Fruit fly (Drosophila melanogaster) whole organism, embryonic: ENCODE measurements around the gene CG15914.
A peak's percentile ranks its signal among the peaks of the same experiment; 100 is the strongest.

Source experiments
- Atf6 ChIP-seq: fragments of 200-800 bp; sonication (Bioruptor generic); IDR thresholded peaks from 2 replicates; pipeline ENCODE4 v1.3.6; 2022; ENCODE audit warnings: missing biosample characterization, missing genetic modification characterization
- CG10147 ChIP-seq: fragments of 200-800 bp; sonication (Bioruptor generic); optimal IDR thresholded peaks from 2 replicates; lab custom pipeline; 2019; ENCODE audit warnings: missing biosample characterization, mild to moderate bottlenecking, missing genetic modification characterization, moderate library complexity
- CG10565 ChIP-seq: fragments of 200-800 bp; sonication (Bioruptor generic); optimal IDR thresholded peaks from 3 replicates; lab custom pipeline; 2016; ENCODE audit warnings: missing biosample characterization, mild to moderate bottlenecking, missing genetic modification characterization
- CG11247 ChIP-seq: fragments of 200-800 bp; sonication (Bioruptor generic); IDR thresholded peaks from 2 replicates; pipeline ENCODE4 v1.3.6; 2022; ENCODE audit warnings: missing biosample characterization, missing genetic modification characterization
- CG13424 ChIP-seq: fragments of 200-800 bp; sonication (Bioruptor generic); optimal IDR thresholded peaks from 2 replicates; lab custom pipeline; 2019; ENCODE audit warnings: missing biosample characterization, mild to moderate bottlenecking, missing genetic modification characterization, moderate library complexity
- CG15073 ChIP-seq: fragments of 200-800 bp; sonication (Bioruptor generic); optimal IDR thresholded peaks from 2 replicates; lab custom pipeline; 2016; ENCODE audit warnings: missing biosample characterization, missing genetic modification characterization
- CG15514 ChIP-seq: fragments of 200-800 bp; sonication (Bioruptor generic); optimal IDR thresholded peaks from 3 replicates; lab custom pipeline; 2017; ENCODE audit warnings: missing biosample characterization, missing genetic modification characterization, mild to moderate bottlenecking, moderate library complexity, missing genetic modification reagents
- CG17361 ChIP-seq: fragments of 200-800 bp; sonication (Bioruptor generic); IDR thresholded peaks from 3 replicates; pipeline ENCODE4 v1.3.6; 2022; ENCODE audit warnings: missing biosample characterization, missing genetic modification characterization
- CG2120 ChIP-seq: fragments of 200-800 bp; sonication (Bioruptor generic); optimal IDR thresholded peaks from 3 replicates; lab custom pipeline; 2016; ENCODE audit warnings: missing biosample characterization, missing genetic modification characterization
- CG2199 ChIP-seq: fragments of 200-800 bp; sonication (Bioruptor generic); IDR thresholded peaks from 3 replicates; pipeline ENCODE4 v1.3.6; 2022; ENCODE audit warnings: missing biosample characterization, missing genetic modification characterization
- CG34224 ChIP-seq: fragments of 200-800 bp; sonication (Bioruptor generic); IDR thresholded peaks from 3 replicates; pipeline ENCODE4 v1.3.6; 2022; ENCODE audit warnings: missing biosample characterization, missing genetic modification characterization; ENCODE audit not compliant: partially characterized antibody
- CG42726 ChIP-seq: fragments of 200-800 bp; sonication (Bioruptor generic); IDR thresholded peaks from 2 replicates; pipeline ENCODE4 v1.3.6; 2022; ENCODE audit warnings: missing biosample characterization, missing genetic modification characterization; ENCODE audit not compliant: partially characterized antibody
- CG9437 ChIP-seq: fragments of 200-800 bp; sonication (Bioruptor generic); optimal IDR thresholded peaks from 2 replicates; lab custom pipeline; 2018; ENCODE audit warnings: missing biosample characterization, mild to moderate bottlenecking, missing genetic modification characterization
- Dbx ChIP-seq: fragments of 200-800 bp; sonication (Bioruptor generic); IDR thresholded peaks from 3 replicates; pipeline ENCODE4 v1.3.6; 2022; ENCODE audit warnings: missing biosample characterization, missing genetic modification characterization
- Dip3 ChIP-seq: fragments of 200-800 bp; sonication (Bioruptor generic); optimal IDR thresholded peaks from 3 replicates; lab custom pipeline; 2016; ENCODE audit warnings: missing biosample characterization, missing genetic modification characterization
- E2f2 ChIP-seq: fragments of 200-800 bp; sonication (Bioruptor generic); IDR thresholded peaks from 2 replicates; pipeline ENCODE4 v1.3.6; 2022; ENCODE audit warnings: missing biosample characterization, missing genetic modification characterization
- Gug ChIP-seq: fragments of 200-800 bp; sonication (Bioruptor generic); IDR thresholded peaks from 4 replicates; pipeline ENCODE4 v1.3.6; 2022; ENCODE audit warnings: missing biosample characterization, missing genetic modification characterization
- Hand ChIP-seq: fragments of 200-800 bp; sonication (Bioruptor generic); optimal IDR thresholded peaks from 2 replicates; lab custom pipeline; 2017; ENCODE audit warnings: mild to moderate bottlenecking, missing biosample characterization, missing genetic modification reagents, missing genetic modification characterization
- Hr51 ChIP-seq, 2 experiments: fragments of 200-800 bp; sonication (Bioruptor generic); optimal IDR thresholded peaks; 2 replicates in 1 of 2; 3 replicates in 1 of 2; lab custom pipeline; 2016 to 2018; ENCODE audit warnings: missing biosample characterization in 2 of 2, missing genetic modification characterization in 2 of 2, mild to moderate bottlenecking in 1 of 2, moderate library complexity in 1 of 2
- Lim3 ChIP-seq: fragments of 200-800 bp; sonication (Bioruptor generic); IDR thresholded peaks from 2 replicates; pipeline ENCODE4 v1.3.6; 2022; ENCODE audit warnings: missing biosample characterization, missing genetic modification characterization
- Med ChIP-seq: fragments of 200-800 bp; sonication (Bioruptor generic); peaks from one replicate; lab custom pipeline; 2016; ENCODE audit warnings: missing biosample characterization, missing genetic modification characterization, mild to moderate bottlenecking, inconsistent platforms, moderate library complexity
- Nf-YB ChIP-seq: fragments of 200-800 bp; sonication (Bioruptor generic); optimal IDR thresholded peaks from 3 replicates; lab custom pipeline; 2019; ENCODE audit warnings: missing biosample characterization, mild to moderate bottlenecking, missing genetic modification characterization, moderate library complexity
- NfI ChIP-seq: fragments of 200-800 bp; sonication (Bioruptor generic); optimal IDR thresholded peaks from 3 replicates; lab custom pipeline; 2018; ENCODE audit warnings: missing biosample characterization, mild to moderate bottlenecking, missing genetic modification characterization, moderate library complexity
- Ptx1 ChIP-seq: fragments of 200-800 bp; sonication (Bioruptor generic); IDR thresholded peaks from 2 replicates; pipeline ENCODE4 v1.3.6; 2022; ENCODE audit warnings: missing biosample characterization, missing genetic modification characterization
- Ravus ChIP-seq: fragments of 200-800 bp; sonication (Bioruptor generic); IDR thresholded peaks from 2 replicates; pipeline ENCODE4 v1.3.6; 2022; ENCODE audit warnings: missing biosample characterization, missing genetic modification characterization
- Scr ChIP-seq: fragments of 200-800 bp; sonication (Bioruptor generic); IDR thresholded peaks from 2 replicates; pipeline ENCODE4 v1.3.6; 2022; ENCODE audit warnings: missing biosample characterization, missing genetic modification characterization; ENCODE audit not compliant: partially characterized antibody
- TFAM ChIP-seq: fragments of 200-800 bp; sonication (Bioruptor generic); optimal IDR thresholded peaks from 2 replicates; lab custom pipeline; 2017; ENCODE audit warnings: missing biosample characterization, missing genetic modification characterization, inconsistent platforms
- Taf1 ChIP-seq: fragments of 200-800 bp; sonication (Bioruptor generic); IDR thresholded peaks from 2 replicates; pipeline ENCODE4 v1.3.6; 2022; ENCODE audit warnings: missing biosample characterization, missing genetic modification characterization
- Xbp1 ChIP-seq: fragments of 200-800 bp; sonication (Bioruptor generic); optimal IDR thresholded peaks from 3 replicates; lab custom pipeline; 2016; ENCODE audit warnings: missing biosample characterization, mild to moderate bottlenecking, missing genetic modification characterization
- ab ChIP-seq: fragments of 200-800 bp; sonication (Bioruptor generic); optimal IDR thresholded peaks from 2 replicates; lab custom pipeline; 2016; ENCODE audit warnings: missing biosample characterization, missing genetic modification characterization
- cg ChIP-seq: fragments of 200-800 bp; sonication (Bioruptor generic); optimal IDR thresholded peaks from 3 replicates; lab custom pipeline; 2019; ENCODE audit warnings: missing biosample characterization, mild to moderate bottlenecking, missing genetic modification characterization, moderate library complexity
- chinmo ChIP-seq: fragments of 200-800 bp; sonication (Bioruptor generic); IDR thresholded peaks from 4 replicates; pipeline ENCODE4 v1.3.6; 2022; ENCODE audit warnings: missing biosample characterization, missing genetic modification characterization; ENCODE audit not compliant: partially characterized antibody
- chn ChIP-seq: fragments of 200-800 bp; sonication (Bioruptor generic); optimal IDR thresholded peaks from 2 replicates; lab custom pipeline; 2016; ENCODE audit warnings: missing biosample characterization, missing genetic modification characterization
- ci ChIP-seq: fragments of 200-800 bp; sonication (Bioruptor generic); IDR thresholded peaks from 3 replicates; pipeline ENCODE4 v1.3.6; 2022; ENCODE audit warnings: missing biosample characterization, missing genetic modification characterization
- dimm ChIP-seq: fragments of 200-800 bp; sonication (Bioruptor generic); IDR thresholded peaks from 2 replicates; pipeline ENCODE4 v1.3.6; 2022; ENCODE audit warnings: missing biosample characterization, missing genetic modification characterization
- dpn ChIP-seq, 2 experiments: fragments of 200-800 bp; sonication (Bioruptor generic); optimal IDR thresholded peaks; 3 replicates each; lab custom pipeline; 2016; ENCODE audit warnings: missing biosample characterization in 2 of 2, missing genetic modification characterization in 2 of 2
- ewg ChIP-seq: fragments of 200-800 bp; sonication (Bioruptor generic); optimal IDR thresholded peaks from 3 replicates; lab custom pipeline; 2017; ENCODE audit warnings: mild to moderate bottlenecking, missing biosample characterization, missing genetic modification reagents, missing genetic modification characterization
- ftz-f1 ChIP-seq: fragments of 200-800 bp; sonication (Bioruptor generic); optimal IDR thresholded peaks from 2 replicates; lab custom pipeline; 2016; ENCODE audit warnings: missing biosample characterization, missing genetic modification characterization
- gfzf ChIP-seq: fragments of 200-800 bp; sonication (Bioruptor generic); optimal IDR thresholded peaks from 2 replicates; lab custom pipeline; 2016; ENCODE audit warnings: missing biosample characterization, mild to moderate bottlenecking, missing genetic modification characterization, moderate library complexity
- inv ChIP-seq: fragments of 200-800 bp; sonication (Bioruptor generic); IDR thresholded peaks from 2 replicates; pipeline ENCODE4 v1.3.6; 2022; ENCODE audit warnings: missing biosample characterization, missing genetic modification characterization; ENCODE audit not compliant: partially characterized antibody
- pros ChIP-seq: fragments of 200-800 bp; sonication (Bioruptor generic); optimal IDR thresholded peaks from 3 replicates; lab custom pipeline; 2019; ENCODE audit warnings: missing biosample characterization, mild to moderate bottlenecking, missing genetic modification characterization, moderate library complexity
- row ChIP-seq: fragments of 200-800 bp; sonication (Bioruptor generic); IDR thresholded peaks from 3 replicates; pipeline ENCODE4 v1.3.6; 2022; ENCODE audit warnings: missing biosample characterization, missing genetic modification characterization
- salm ChIP-seq: fragments of 200-800 bp; sonication (Bioruptor generic); optimal IDR thresholded peaks from 2 replicates; lab custom pipeline; 2018; ENCODE audit warnings: missing biosample characterization, mild to moderate bottlenecking, missing genetic modification characterization
- scrt ChIP-seq: fragments of 200-800 bp; sonication (Bioruptor generic); optimal IDR thresholded peaks from 2 replicates; lab custom pipeline; 2018; ENCODE audit warnings: missing biosample characterization, mild to moderate bottlenecking, missing genetic modification characterization, moderate library complexity
- sd ChIP-seq: fragments of 200-800 bp; sonication (Bioruptor generic); optimal IDR thresholded peaks from 3 replicates; lab custom pipeline; 2018; ENCODE audit warnings: missing biosample characterization, mild to moderate bottlenecking, missing genetic modification characterization, moderate library complexity
- sens ChIP-seq: fragments of 200-800 bp; sonication (Bioruptor generic); peaks from one replicate; lab custom pipeline; 2016; ENCODE audit warnings: missing biosample characterization, missing genetic modification characterization
- seq ChIP-seq: fragments of 200-800 bp; sonication (Bioruptor generic); IDR thresholded peaks from 2 replicates; pipeline ENCODE4 v1.3.6; 2022; ENCODE audit warnings: missing biosample characterization, missing genetic modification characterization
- shn ChIP-seq: fragments of 200-800 bp; sonication (Bioruptor generic); optimal IDR thresholded peaks from 3 replicates; lab custom pipeline; 2016; ENCODE audit warnings: missing biosample characterization, missing genetic modification characterization
- stwl ChIP-seq: fragments of 200-800 bp; sonication (Bioruptor generic); optimal IDR thresholded peaks from 3 replicates; lab custom pipeline; 2018; ENCODE audit warnings: missing biosample characterization, mild to moderate bottlenecking, missing genetic modification characterization, moderate library complexity

Gene CG15914

DNA sequence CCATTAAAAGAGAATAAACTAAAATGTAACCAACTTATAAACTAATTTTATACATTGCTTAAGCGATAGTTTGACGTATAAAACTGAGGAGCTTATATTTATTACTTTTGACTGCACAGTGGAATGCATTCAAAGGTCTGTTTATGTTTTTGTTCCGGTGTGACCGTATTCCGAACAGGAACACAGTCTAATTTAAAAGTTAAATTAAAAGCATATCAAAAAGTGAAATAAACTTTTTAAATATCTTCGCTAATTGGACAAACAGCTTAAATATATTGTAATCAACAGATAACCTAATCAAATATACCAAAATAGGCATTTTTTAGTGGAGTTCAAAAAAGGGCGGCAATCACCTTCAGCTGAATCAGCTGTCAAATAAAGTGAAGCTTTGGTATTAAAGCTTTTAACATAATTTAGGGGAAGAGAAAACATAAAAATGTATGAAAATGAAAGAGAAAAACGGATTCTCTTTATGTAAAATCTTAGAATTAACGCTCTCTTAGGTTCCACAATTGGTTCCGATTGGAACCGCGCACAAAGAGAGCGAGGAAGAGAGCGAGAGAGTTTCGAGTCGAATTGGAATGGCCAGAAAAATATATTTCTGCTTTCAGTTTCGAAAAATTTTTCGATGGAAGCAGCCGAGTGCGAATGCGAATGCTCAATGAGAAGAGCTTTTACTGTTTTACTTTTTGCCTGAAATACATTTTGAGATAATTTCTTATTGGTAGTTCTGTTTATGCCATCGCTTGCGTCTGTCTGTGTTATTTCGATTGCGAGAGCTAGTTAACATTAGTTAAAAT, 49.3 kb upstream of the CG15914 start, which contains the start of the genes PGRP-LE and sd (continued):
- TF ChIP-seq CG2199 (GFP tag; lab: Robert Waterston, UW) = no peak
- no peak for TF ChIP-seq Hand (GFP tag; lab: Kevin White, UChicago)
- TF ChIP-seq Dbx = no peak
- TF ChIP-seq CG10565 (GFP tag; lab: Kevin White, UChicago) = no peak
- peak; percentile 8 for TF ChIP-seq CG10147 (GFP tag; lab: Kevin White, UChicago)
- no peak for TF ChIP-seq dpn (GFP tag; optimal IDR thresholded peaks at IDR 0.05; lab: Kevin White, UChicago)
- TF ChIP-seq chn (GFP tag; lab: Kevin White, UChicago) = no peak
- TF ChIP-seq Med (GFP tag; lab: Kevin White, UChicago) = peak; percentile 69
- TF ChIP-seq Lim3 (GFP tag; lab: Robert Waterston, UW) = no peak
- TF ChIP-seq Ravus (GFP tag; lab: Robert Waterston, UW) = no peak
- no peak for TF ChIP-seq pros (GFP tag; lab: Kevin White, UChicago)
- peak; percentile 32; the same call in 2 of the 3 replicates for TF ChIP-seq row (GFP tag; lab: Robert Waterston, UW)
- TF ChIP-seq Scr = no peak
- TF ChIP-seq sd (tag; lab: Kevin White, UChicago) = peak; percentile 48
- no peak for TF ChIP-seq NfI (GFP tag; lab: Kevin White, UChicago)
- TF ChIP-seq Nf-YB (GFP tag; lab: Kevin White, UChicago) = no peak
- peak; percentile 54; the same call in 2 of the 3 replicates for TF ChIP-seq CG34224
- TF ChIP-seq CG17361 (GFP tag; lab: Robert Waterston, UW) = no peak
- no peak for TF ChIP-seq salm (tag; lab: Kevin White, UChicago)
- no peak for TF ChIP-seq CG15073 (GFP tag; lab: Kevin White, UChicago)
- no peak for TF ChIP-seq seq (GFP tag; lab: Robert Waterston, UW)
- no peak for TF ChIP-seq dimm (GFP tag; lab: Robert Waterston, UW)
- TF ChIP-seq inv (GFP tag; lab: Robert Waterston, UW) = no peak
- TF ChIP-seq ftz-f1 = no peak
- TF ChIP-seq Ptx1 (GFP tag; lab: Robert Waterston, UW) = no peak
- TF ChIP-seq ab (GFP tag; lab: Kevin White, UChicago) = no peak
- TF ChIP-seq CG42726 = no peak
- no peak for TF ChIP-seq stwl (tag; lab: Kevin White, UChicago)
- no peak for TF ChIP-seq shn (GFP tag; lab: Kevin White, UChicago)
- no peak for TF ChIP-seq ewg
- no peak for TF ChIP-seq TFAM (GFP tag; lab: Kevin White, UChicago)
- peak; percentile 72; the same call in 2 of the 4 replicates for TF ChIP-seq chinmo (GFP tag; lab: Robert Waterston, UW)
- TF ChIP-seq cg = peak; percentile 54
- no peak for TF ChIP-seq CG11247 (GFP tag; lab: Robert Waterston, UW)
- no peak for TF ChIP-seq Dip3
- TF ChIP-seq gfzf = peak; percentile 43
- TF ChIP-seq Hr51 (GFP tag; optimal IDR thresholded peaks at IDR 0.05; lab: Kevin White, UChicago) = peak in 1 of 2 experiments; percentile 5
- TF ChIP-seq CG2120 (GFP tag; lab: Kevin White, UChicago) = peak; percentile 16
- TF ChIP-seq Gug (GFP tag; lab: Robert Waterston, UW) = no peak
- TF ChIP-seq sens = peak; percentile 78
- TF ChIP-seq CG9437 (GFP tag; lab: Kevin White, UChicago) = no peak
- TF ChIP-seq ci (GFP tag; lab: Robert Waterston, UW) = peak; percentile 23; the same call in 1 of the 3 replicates
- no peak for TF ChIP-seq Xbp1 (GFP tag; lab: Kevin White, UChicago)
- TF ChIP-seq CG13424 (tag; lab: Kevin White, UChicago) = peak; percentile 2
- TF ChIP-seq CG15514 (GFP tag; lab: Kevin White, UChicago) = peak; percentile 83
- TF ChIP-seq scrt (GFP tag; lab: Kevin White, UChicago) = no peak
- peak; percentile 81 for TF ChIP-seq E2f2 (GFP tag; lab: Robert Waterston, UW)
- no peak for TF ChIP-seq Taf1
- TF ChIP-seq Atf6 (GFP tag; lab: Robert Waterston, UW) = peak; percentile 7; the same call in 1 of the 2 replicates
